Worm (Caenorhabditis elegans) whole organism, young adult: ENCODE data around the gene srg-61.
A peak's percentile ranks its signal among the peaks of the same experiment; 100 is the strongest.

Experiments
- B0019.2 ChIP-seq: fragments of 200-800 bp; sonication (Bioruptor generic); conservative IDR thresholded peaks from 2 replicates; pipeline ENCODE4 v1.3.6; 2022; ENCODE audit warnings: missing genetic modification reagents, missing genetic modification characterization, missing compliant biosample characterization
- B0336.3 ChIP-seq: fragments of 200-800 bp; sonication (Bioruptor generic); IDR thresholded peaks from 2 replicates; pipeline ENCODE4 v1.3.6; 2022; ENCODE audit warnings: missing genetic modification characterization, missing compliant biosample characterization
- F23B12.7 ChIP-seq: sonication (generic microtip); optimal IDR thresholded peaks from 2 replicates; lab custom pipeline; 2017; ENCODE audit warnings: missing genetic modification characterization, mild to moderate bottlenecking, missing compliant biosample characterization, antibody characterized with exemption, moderate library complexity; ENCODE audit not compliant: insufficient read depth
- F39B2.1 ChIP-seq: fragments of 200-800 bp; sonication (Bioruptor generic); IDR thresholded peaks from 2 replicates; pipeline ENCODE4 v1.3.6; 2022; ENCODE audit warnings: missing genetic modification reagents, missing genetic modification characterization, missing compliant biosample characterization
- F57C9.4 ChIP-seq: sonication (generic microtip); optimal IDR thresholded peaks from 2 replicates; lab custom pipeline; 2017; ENCODE audit warnings: mild to moderate bottlenecking, missing genetic modification characterization, missing compliant biosample characterization
- K11D2.4 ChIP-seq: fragments of 200-800 bp; sonication (Bioruptor generic); IDR thresholded peaks from 2 replicates; pipeline ENCODE4 v1.3.6; 2022; ENCODE audit warnings: missing genetic modification reagents, missing genetic modification characterization, missing compliant biosample characterization
- K12H6.12 ChIP-seq: fragments of 200-800 bp; sonication (Bioruptor generic); optimal IDR thresholded peaks from 2 replicates; lab custom pipeline; 2018; ENCODE audit warnings: mild to moderate bottlenecking, missing genetic modification characterization, missing compliant biosample characterization
- T07F8.4 ChIP-seq: sonication (generic microtip); optimal IDR thresholded peaks from 2 replicates; lab custom pipeline; 2016; ENCODE audit warnings: mild to moderate bottlenecking, missing genetic modification characterization, moderate library complexity, missing compliant biosample characterization
- Y53F4B.3 ChIP-seq: fragments of 200-800 bp; sonication (Bioruptor generic); IDR thresholded peaks from 2 replicates; pipeline ENCODE4 v1.3.6; 2022; ENCODE audit warnings: missing genetic modification reagents, missing genetic modification characterization, missing compliant biosample characterization
- ama-1 ChIP-seq, 3 experiments: fragments of 150-350 bp in 1 of 3; sonication (generic microtip) in 2 of 3; optimal IDR thresholded peaks; 2 replicates each; lab custom pipeline; 2014 to 2018; ENCODE audit warnings: missing biosample characterization in 2 of 3, missing genetic modification characterization in 2 of 3, missing genetic modification reagents in 2 of 3
- attf-3 ChIP-seq: fragments of 200-800 bp; sonication (Bioruptor generic); conservative IDR thresholded peaks from 2 replicates; pipeline ENCODE4 v1.3.6; 2022; ENCODE audit warnings: missing genetic modification reagents, missing genetic modification characterization, missing compliant biosample characterization
- attf-6 ChIP-seq: fragments of 200-800 bp; sonication (Bioruptor generic); IDR thresholded peaks from 2 replicates; pipeline ENCODE4 v1.3.6; 2022; ENCODE audit warnings: missing genetic modification reagents, missing genetic modification characterization, missing compliant biosample characterization
- bed-2 ChIP-seq: fragments of 200-800 bp; sonication (Bioruptor generic); IDR thresholded peaks from 2 replicates; pipeline ENCODE4 v1.3.6; 2022; ENCODE audit warnings: missing genetic modification reagents, missing genetic modification characterization, missing compliant biosample characterization
- ceh-40 ChIP-seq: fragments of 200-800 bp; sonication (Bioruptor generic); IDR thresholded peaks from 2 replicates; pipeline ENCODE4 v1.3.6; 2022; ENCODE audit warnings: missing genetic modification characterization, missing compliant biosample characterization
- ceh-79 ChIP-seq: sonication (generic microtip); optimal IDR thresholded peaks from 2 replicates; lab custom pipeline; 2017; ENCODE audit warnings: mild to moderate bottlenecking, missing genetic modification characterization, missing compliant biosample characterization
- ceh-91 ChIP-seq: fragments of 200-800 bp; sonication (Bioruptor generic); IDR thresholded peaks from 2 replicates; pipeline ENCODE4 v1.3.6; 2022; ENCODE audit warnings: missing genetic modification reagents, missing genetic modification characterization, missing compliant biosample characterization
- chd-7 ChIP-seq: sonication (generic microtip); optimal IDR thresholded peaks from 2 replicates; lab custom pipeline; 2016; ENCODE audit warnings: mild to moderate bottlenecking, missing genetic modification characterization, moderate library complexity, missing compliant biosample characterization
- dpff-1 ChIP-seq: sonication (generic microtip); optimal IDR thresholded peaks from 2 replicates; lab custom pipeline; 2017; ENCODE audit warnings: mild to moderate bottlenecking, missing genetic modification characterization, missing compliant biosample characterization
- efl-1 ChIP-seq: fragments of 150-350 bp; optimal IDR thresholded peaks from 2 replicates; lab custom pipeline; 2014; ENCODE audit warnings: missing biosample characterization, missing genetic modification reagents, missing genetic modification characterization
- egl-18 ChIP-seq: fragments of 200-800 bp; sonication (Bioruptor generic); IDR thresholded peaks from 2 replicates; pipeline ENCODE4 v1.3.6; 2022; ENCODE audit warnings: missing genetic modification reagents, missing genetic modification characterization, missing compliant biosample characterization
- ets-4 ChIP-seq: fragments of 200-800 bp; sonication (Bioruptor generic); optimal IDR thresholded peaks from 2 replicates; lab custom pipeline; 2018; ENCODE audit warnings: mild to moderate bottlenecking, missing genetic modification characterization, missing compliant biosample characterization
- fkh-3 ChIP-seq: sonication (generic microtip); optimal IDR thresholded peaks from 2 replicates; lab custom pipeline; 2016; ENCODE audit warnings: mild to moderate bottlenecking, missing genetic modification characterization, missing compliant biosample characterization
- gei-17 ChIP-seq: fragments of 200-800 bp; sonication (Bioruptor generic); optimal IDR thresholded peaks from 2 replicates; lab custom pipeline; 2018; ENCODE audit warnings: mild to moderate bottlenecking, missing genetic modification characterization, missing compliant biosample characterization
- him-1 ChIP-seq: sonication (generic microtip); optimal IDR thresholded peaks from 2 replicates; lab custom pipeline; 2016; ENCODE audit warnings: missing genotype, missing genetic modification reagents, missing genetic modification characterization, missing compliant biosample characterization
- hlh-26 ChIP-seq: fragments of 200-800 bp; sonication (Bioruptor generic); conservative IDR thresholded peaks from 2 replicates; pipeline ENCODE4 v1.3.6; 2022; ENCODE audit warnings: missing genetic modification reagents, missing genetic modification characterization, missing compliant biosample characterization
- hmg-1.2 ChIP-seq: fragments of 200-800 bp; sonication (Bioruptor generic); IDR thresholded peaks from 2 replicates; pipeline ENCODE4 v1.3.6; 2022; ENCODE audit warnings: missing genetic modification reagents, missing genetic modification characterization, missing compliant biosample characterization
- lag-1 ChIP-seq: fragments of 200-800 bp; sonication (Bioruptor generic); IDR thresholded peaks from 2 replicates; pipeline ENCODE4 v1.3.6; 2022; ENCODE audit warnings: missing genetic modification reagents, missing genetic modification characterization, missing compliant biosample characterization
- lin-35 ChIP-seq, 3 experiments: fragments of 150-350 bp in 2 of 3; sonication (generic microtip) in 1 of 3; optimal IDR thresholded peaks; 2 replicates each; lab custom pipeline; 2014 to 2018; ENCODE audit warnings: missing biosample characterization in 3 of 3, missing genetic modification characterization in 3 of 3, missing genetic modification reagents in 3 of 3
- lsl-1 ChIP-seq: fragments of 200-800 bp; sonication (Bioruptor generic); optimal IDR thresholded peaks from 2 replicates; lab custom pipeline; 2018; ENCODE audit warnings: mild to moderate bottlenecking, missing genetic modification characterization, moderate library complexity, missing compliant biosample characterization
- madf-10 ChIP-seq: sonication (generic microtip); optimal IDR thresholded peaks from 2 replicates; lab custom pipeline; 2016; ENCODE audit warnings: mild to moderate bottlenecking, missing genetic modification characterization, missing compliant biosample characterization
- nfya-1 ChIP-seq: sonication (generic microtip); optimal IDR thresholded peaks from 2 replicates; lab custom pipeline; 2017; ENCODE audit warnings: antibody characterized with exemption, missing compliant biosample characterization, missing genetic modification characterization, borderline replicate concordance; ENCODE audit not compliant: insufficient read depth
- nhr-27 ChIP-seq: fragments of 200-800 bp; sonication (Bioruptor generic); optimal IDR thresholded peaks from 2 replicates; lab custom pipeline; 2018; ENCODE audit warnings: mild to moderate bottlenecking, missing genetic modification characterization, moderate library complexity, missing compliant biosample characterization
- nhr-80 ChIP-seq: sonication (generic microtip); optimal IDR thresholded peaks from 2 replicates; lab custom pipeline; 2016; ENCODE audit warnings: missing genetic modification characterization, missing compliant biosample characterization
- nhr-90 ChIP-seq: sonication (generic microtip); optimal IDR thresholded peaks from 2 replicates; lab custom pipeline; 2016; ENCODE audit warnings: missing genotype, mild to moderate bottlenecking, missing genetic modification characterization, missing compliant biosample characterization
- pbrm-1 ChIP-seq: fragments of 200-800 bp; sonication (Bioruptor generic); IDR thresholded peaks from 2 replicates; pipeline ENCODE4 v1.3.6; 2022; ENCODE audit warnings: missing genetic modification reagents, missing genetic modification characterization, missing compliant biosample characterization
- pha-4 ChIP-seq: fragments of 150-350 bp; sonication (generic microtip); optimal IDR thresholded peaks from 2 replicates; lab custom pipeline; 2014; ENCODE audit warnings: missing biosample characterization, missing genetic modification reagents, missing genetic modification characterization
- rec-8 ChIP-seq, 2 experiments: sonication (generic microtip); optimal IDR thresholded peaks; 2 replicates each; lab custom pipeline; 2016; ENCODE audit warnings: mild to moderate bottlenecking in 2 of 2, missing genetic modification characterization in 2 of 2, missing genetic modification reagents in 2 of 2, missing genotype in 2 of 2, missing biosample characterization in 1 of 2, missing compliant biosample characterization in 1 of 2, moderate library complexity in 1 of 2
- snpc-3.4 ChIP-seq: sonication (generic microtip); optimal IDR thresholded peaks from 2 replicates; lab custom pipeline; 2017; ENCODE audit warnings: missing genetic modification characterization, mild to moderate bottlenecking, missing compliant biosample characterization, antibody characterized with exemption, moderate library complexity, missing genotype, missing genetic modification reagents
- snpc-4 ChIP-seq, 5 experiments: fragments of 150-350 bp in 1 of 5; sonication (generic microtip) in 4 of 5; optimal IDR thresholded peaks; 2 replicates each; lab custom pipeline; 2014 to 2018; ENCODE audit warnings: missing genetic modification characterization in 5 of 5, missing biosample characterization in 3 of 5, antibody characterized with exemption in 2 of 5, mild to moderate bottlenecking in 2 of 5, missing compliant biosample characterization in 2 of 5, missing genotype in 2 of 5, moderate library complexity in 2 of 5, missing genetic modification reagents in 1 of 5
- somi-1 ChIP-seq: fragments of 200-800 bp; sonication (Bioruptor generic); optimal IDR thresholded peaks from 2 replicates; lab custom pipeline; 2018; ENCODE audit warnings: mild to moderate bottlenecking, missing genetic modification characterization, missing compliant biosample characterization
- tbx-9 ChIP-seq: sonication (generic microtip); optimal IDR thresholded peaks from 2 replicates; lab custom pipeline; 2016; ENCODE audit warnings: borderline replicate concordance, missing genetic modification characterization, inconsistent platforms, missing compliant biosample characterization
- xnd-1 ChIP-seq: sonication (generic microtip); optimal IDR thresholded peaks from 2 replicates; lab custom pipeline; 2016; ENCODE audit warnings: missing genotype, missing genetic modification reagents, missing genetic modification characterization, missing compliant biosample characterization
- ztf-22 ChIP-seq: fragments of 200-800 bp; sonication (Bioruptor generic); optimal IDR thresholded peaks from 2 replicates; lab custom pipeline; 2018; ENCODE audit warnings: mild to moderate bottlenecking, missing genetic modification characterization, moderate library complexity, missing compliant biosample characterization
- ztf-26 ChIP-seq: sonication (generic microtip); optimal IDR thresholded peaks from 2 replicates; lab custom pipeline; 2017; ENCODE audit warnings: missing genetic modification characterization, missing compliant biosample characterization
- ztf-3 ChIP-seq: fragments of 200-800 bp; sonication (Bioruptor generic); optimal IDR thresholded peaks from 2 replicates; lab custom pipeline; 2018; ENCODE audit warnings: mild to moderate bottlenecking, missing genetic modification characterization, missing compliant biosample characterization

The srg-61 gene

ce11 chrV:2713532-2713931, 26.6 kb downstream of the srg-61 start, which contains the start of gene srt-28:
TSS of gene srt-28 (minus strand) at chrV:2713632.
- TF ChIP-seq nhr-27 (tag; lab: Kevin White, UChicago) (no peak), B0336.3 (GFP tag; lab: Robert Waterston, UW) (no peak), chd-7 (tag; lab: Kevin White, UChicago) (no peak), nhr-90 (tag; lab: Kevin White, UChicago) (no peak), Y53F4B.3 (GFP tag; lab: Robert Waterston, UW) (no peak), somi-1 (GFP tag; lab: Kevin White, UChicago) (no peak), snpc-3.4 (no peak), madf-10 (no peak), F39B2.1 (GFP tag; lab: Robert Waterston, UW) (no peak), ztf-26 (tag; lab: Kevin White, UChicago) (no peak), F23B12.7 (tag; lab: Kevin White, UChicago) (no peak)

- TF ChIP-seq nhr-80 (tag; lab: Kevin White, UChicago) (peak; percentile 79), lag-1 (no peak), pbrm-1 (no peak), egl-18 (GFP tag; lab: Robert Waterston, UW) (no peak), fkh-3 (tag; lab: Kevin White, UChicago) (no peak), nfya-1 (no peak), gei-17 (GFP tag; lab: Kevin White, UChicago) (no peak)
Measured at ce11 chrV:2711429-2711828, 28.7 kb downstream of the srg-61 start, which contains the start of gene C24B9.3. TSS of gene C24B9.3 (minus strand) at chrV:2711599.

- no peak for TF ChIP-seq bed-2
- no peak for TF ChIP-seq snpc-3.4
- no peak for TF ChIP-seq B0019.2
- TF ChIP-seq F57C9.4, result no peak
- TF ChIP-seq dpff-1 (tag; lab: Kevin White, UChicago), result no peak
- TF ChIP-seq K11D2.4 (GFP tag; lab: Robert Waterston, UW), result no peak
- no peak for TF ChIP-seq xnd-1 (tag; lab: Kevin White, UChicago)
- TF ChIP-seq snpc-4 (GFP tag; optimal IDR thresholded peaks at IDR 0.05; lab: Kevin White, UChicago), result no peak
- TF ChIP-seq snpc-4 (tag; optimal IDR thresholded peaks at IDR 0.05; lab: Kevin White, UChicago), result no peak
- TF ChIP-seq ets-4 (GFP tag; lab: Kevin White, UChicago), result no peak
- no peak for TF ChIP-seq nfya-1
- no peak for TF ChIP-seq attf-6 (GFP tag; lab: Robert Waterston, UW)
- TF ChIP-seq nhr-90 (tag; lab: Kevin White, UChicago), result no peak
- no peak for TF ChIP-seq ceh-40 (GFP tag; lab: Robert Waterston, UW)
- TF ChIP-seq efl-1 (GFP tag; lab: Kevin White, UChicago), result no peak
Measured at ce11 chrV:2710192-2710591, 29.9 kb downstream of the srg-61 start.

ce11 chrV:2706379-2706778, 33.7 kb downstream of the srg-61 start:
- TF ChIP-seq ceh-79 (tag; lab: Kevin White, UChicago) (no peak), ama-1 (optimal IDR thresholded peaks at IDR 0.05; lab: Kevin White, UChicago) (no peak), ama-1 (GFP tag; optimal IDR thresholded peaks at IDR 0.05; lab: Kevin White, UChicago) (no peak), K12H6.12 (no peak), pha-4 (tag; lab: Kevin White, UChicago) (no peak), ceh-91 (GFP tag; lab: Robert Waterston, UW) (no peak), attf-3 (GFP tag; lab: Robert Waterston, UW) (no peak), him-1 (tag; lab: Kevin White, UChicago) (no peak), T07F8.4 (no peak), ztf-22 (GFP tag; lab: Kevin White, UChicago) (no peak), lin-35 (GFP tag; optimal IDR thresholded peaks at IDR 0.05; lab: Kevin White, UChicago) (no peak), hlh-26 (no peak), ztf-3 (GFP tag; lab: Kevin White, UChicago) (no peak), lsl-1 (GFP tag; lab: Kevin White, UChicago) (no peak), rec-8 (tag; optimal IDR thresholded peaks at IDR 0.05; lab: Kevin White, UChicago) (no peak), tbx-9 (tag; lab: Kevin White, UChicago) (no peak), hmg-1.2 (GFP tag; lab: Robert Waterston, UW) (no peak)
